Fruit fly (Drosophila melanogaster): Measurements from ENCODE around the gene nmdyn-D7.
A peak's percentile ranks its signal among the peaks of the same experiment; 100 is the strongest.

nmdyn-D7 gene

DNA sequence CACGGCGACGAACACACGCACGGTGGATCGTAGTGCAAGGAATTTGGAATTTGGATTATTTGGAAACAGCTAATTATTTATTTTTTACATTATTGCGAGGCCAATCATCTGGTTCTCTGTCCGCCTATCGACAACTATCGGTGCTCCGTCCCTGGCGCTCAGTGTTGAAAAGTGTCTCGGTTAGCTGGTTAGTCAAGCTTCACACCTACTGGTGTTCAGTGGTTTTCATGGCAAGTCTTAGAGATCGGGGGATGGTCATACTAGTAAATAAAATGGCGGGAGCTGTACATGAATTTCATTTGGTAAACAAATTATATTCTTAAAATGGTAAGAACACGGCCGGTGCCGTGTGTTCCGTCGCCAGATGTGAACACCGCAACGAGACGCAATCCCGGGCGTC is 31.1 kb downstream of the nmdyn-D7 start, which contains the start of the genes trbd and dmt:
Gene trbd, minus strand, starts transcription at position 152 of the 400 bp plus-strand sequence.
Gene dmt, plus strand, starts transcription at position 257 of the 400 bp plus-strand sequence.
- TF ChIP-seq CTCF (optimal IDR thresholded peaks at IDR 0.05) (peak; percentile 44 to 65), CG8478 (optimal IDR thresholded peaks at IDR 0.05) (no peak)

DNA sequence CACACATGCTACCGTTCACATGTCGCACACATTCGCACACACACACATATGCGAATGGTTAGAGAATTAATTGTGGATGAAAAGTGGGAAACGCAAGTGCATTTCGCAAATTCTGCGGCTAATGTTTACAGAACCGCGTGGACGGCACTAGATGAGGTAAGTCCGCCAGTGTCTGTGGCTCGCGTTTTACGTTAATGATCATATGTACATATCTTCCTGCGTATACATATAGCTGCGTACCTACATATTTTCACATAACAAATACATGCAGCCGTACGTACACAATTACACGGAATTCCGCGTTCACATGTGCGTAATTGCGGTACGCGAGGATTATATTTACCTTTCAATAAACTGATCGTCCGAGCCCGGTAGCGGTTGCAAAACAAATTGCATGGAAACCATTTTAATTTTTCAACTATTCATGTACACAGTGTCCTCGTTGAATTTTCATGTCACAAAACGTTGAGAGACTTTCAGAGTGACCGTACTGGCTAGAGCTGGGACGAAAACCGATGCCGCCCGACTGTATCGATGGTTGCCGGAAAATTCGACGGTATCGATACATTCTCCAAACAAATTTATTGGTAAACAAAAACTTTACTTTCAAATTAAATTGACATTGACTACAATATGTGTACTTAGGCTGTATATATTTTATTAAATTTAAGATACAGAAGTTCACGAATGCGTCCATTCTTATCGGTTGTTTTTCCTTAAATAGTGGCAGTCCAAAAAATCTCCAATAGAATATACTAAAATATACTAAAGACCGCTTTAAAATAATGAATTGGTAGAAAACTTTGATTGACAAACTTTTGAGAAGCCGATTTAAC is 45.6 kb downstream of the nmdyn-D7 start, which contains the start of gene hyd:
Gene hyd, minus strand, starts transcription at position 495 of the 836 bp plus-strand sequence.
- TF ChIP-seq CTCF (optimal IDR thresholded peaks at IDR 0.05) (no peak), CG8478 (optimal IDR thresholded peaks at IDR 0.05) (no peak)

DNA sequence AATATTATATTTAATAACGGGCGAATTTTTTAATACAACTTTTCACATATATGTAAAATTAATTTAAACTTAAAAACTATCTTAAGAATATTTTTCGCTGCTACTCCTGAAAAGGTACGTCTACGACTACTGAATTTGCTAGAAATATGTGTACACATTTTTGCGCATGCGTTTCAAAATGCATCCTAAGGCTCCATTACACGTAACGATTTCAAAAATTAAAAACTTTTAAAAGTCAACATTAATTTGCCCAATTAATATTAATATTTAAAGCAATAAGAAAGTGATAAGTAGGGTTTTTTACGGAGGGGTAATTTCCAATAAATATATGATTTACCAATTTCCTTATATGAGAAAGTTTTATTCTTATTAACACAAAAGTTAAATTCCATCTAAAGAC is 51.0 kb downstream of the nmdyn-D7 start, which contains the start of gene FoxP:
Gene FoxP, minus strand, starts transcription at position 89 of the 400 bp plus-strand sequence.
- TF ChIP-seq CG8478 (optimal IDR thresholded peaks at IDR 0.05) (no peak), CTCF (optimal IDR thresholded peaks at IDR 0.05) (no peak)
